Fruit fly (Drosophila melanogaster) S2 (cell line): ENCODE data around the gene TyrR.

Experiments
- CG8478 ChIP-seq: fragments of >200 bp; optimal IDR thresholded peaks from 2 replicates; lab custom pipeline; 2018
- CTCF ChIP-seq, 2 experiments: fragments of >200 bp; optimal IDR thresholded peaks; 2 replicates each; lab custom pipeline; 2018

The TyrR gene

DNA sequence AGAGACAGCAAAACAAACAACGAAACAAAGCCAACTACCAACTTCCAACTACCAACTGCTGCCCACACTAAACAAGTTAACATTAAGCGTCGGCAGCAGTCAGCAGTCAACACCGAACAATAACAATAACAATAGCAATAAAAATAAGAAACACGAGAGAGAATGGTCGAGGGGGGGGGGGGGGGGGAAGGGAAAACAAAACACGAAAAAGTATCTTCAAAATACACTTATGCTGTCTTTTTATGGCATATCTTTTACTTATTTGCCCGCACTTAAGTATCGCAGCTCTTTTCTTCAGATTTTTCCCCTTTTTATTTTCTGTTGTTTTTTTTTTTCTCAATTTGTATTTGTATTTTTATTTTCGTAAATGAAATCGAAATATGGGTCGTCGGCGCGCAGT is 30.3 kb upstream of the TyrR start:
- no peak for TF ChIP-seq CG8478 (lab: Kevin White, UChicago)
- no peak for TF ChIP-seq CTCF (optimal IDR thresholded peaks at IDR 0.05; lab: Kevin White, UChicago)

- TF ChIP-seq CTCF (optimal IDR thresholded peaks at IDR 0.05; lab: Kevin White, UChicago) (no peak), CG8478 (lab: Kevin White, UChicago) (no peak)
These were observed 26.9 kb upstream of the TyrR start for dm6 chr3R:17789937-17790336.

- TF ChIP-seq CG8478 (lab: Kevin White, UChicago) (no peak), CTCF (optimal IDR thresholded peaks at IDR 0.05; lab: Kevin White, UChicago) (no peak)
These were observed 24.8 kb upstream of the TyrR start for dm6 chr3R:17787780-17788179.

DNA sequence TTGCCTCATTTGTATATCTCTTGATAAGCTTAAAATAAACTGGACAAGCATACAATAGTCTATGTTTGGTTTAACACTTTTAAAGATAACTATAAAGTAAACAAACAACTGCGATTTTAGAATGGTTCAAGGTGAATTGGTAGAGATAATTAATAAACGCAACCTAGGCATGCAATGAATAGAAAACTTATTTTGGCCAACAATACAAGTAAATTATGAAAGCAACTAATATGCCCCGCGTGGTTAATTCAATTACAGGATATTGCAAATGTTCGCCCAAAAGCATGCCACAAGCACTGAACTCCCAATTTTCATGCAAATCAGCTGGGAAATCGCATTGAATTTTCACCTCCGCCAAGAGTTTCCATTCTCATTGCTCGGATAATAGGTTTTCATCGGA is 21.2 kb upstream of the TyrR start:
- TF ChIP-seq CTCF (optimal IDR thresholded peaks at IDR 0.05; lab: Kevin White, UChicago) (no peak), CG8478 (lab: Kevin White, UChicago) (no peak)

- TF ChIP-seq CG8478 (lab: Kevin White, UChicago) (no peak), CTCF (optimal IDR thresholded peaks at IDR 0.05; lab: Kevin White, UChicago) (no peak)
These were observed 20.2 kb upstream of the TyrR start for dm6 chr3R:17783144-17783543.

DNA sequence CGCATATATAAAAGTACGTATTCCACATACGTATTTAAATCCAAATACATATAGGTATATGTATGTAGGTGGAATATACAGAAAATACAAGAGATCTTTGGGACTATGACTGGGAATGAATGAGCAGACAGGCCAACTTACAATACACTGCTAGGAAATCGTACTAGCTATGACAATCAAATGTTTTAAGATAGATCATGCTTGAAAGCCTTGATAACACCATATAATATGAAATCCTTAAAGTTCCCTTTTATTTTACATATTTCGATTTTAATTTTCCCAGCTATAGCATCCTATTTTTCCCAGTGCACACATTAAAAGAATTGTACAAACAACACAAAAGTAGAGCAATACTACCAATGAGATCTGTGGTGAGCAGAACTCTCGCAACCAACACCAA is 18.4 kb upstream of the TyrR start:
- no peak for TF ChIP-seq CG8478 (lab: Kevin White, UChicago)
- TF ChIP-seq CTCF (optimal IDR thresholded peaks at IDR 0.05; lab: Kevin White, UChicago) = no peak

dm6 chr3R:17776952-17777407 is 14.0 kb upstream of the TyrR start:
- TF ChIP-seq CTCF (optimal IDR thresholded peaks at IDR 0.05; lab: Kevin White, UChicago) = no peak
- TF ChIP-seq CG8478 (lab: Kevin White, UChicago) = no peak

DNA sequence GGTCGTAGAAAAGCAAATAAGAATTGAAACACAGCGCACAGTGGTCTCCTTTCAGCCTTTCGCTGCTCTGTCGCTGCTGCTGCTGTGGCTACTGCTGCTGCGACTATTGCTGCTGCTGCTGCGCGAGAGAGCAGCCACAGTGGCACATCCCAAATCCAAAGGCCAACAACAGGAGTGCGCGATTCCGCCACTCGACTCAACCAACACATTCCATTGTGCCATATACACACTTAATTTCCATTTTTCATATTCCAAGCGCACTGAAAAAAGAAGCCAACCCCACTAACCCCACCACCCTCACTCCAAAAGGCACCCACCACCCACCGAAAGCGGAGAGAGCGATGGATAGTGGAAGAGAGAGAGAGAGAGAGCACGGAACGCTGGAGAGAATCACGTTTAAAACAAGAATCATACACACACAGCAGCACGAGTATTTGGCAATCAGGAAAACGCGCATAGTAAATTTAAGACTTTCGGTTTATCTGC is 13.2 kb upstream of the TyrR start:
- TF ChIP-seq CTCF (optimal IDR thresholded peaks at IDR 0.05; lab: Kevin White, UChicago) (no peak), CG8478 (lab: Kevin White, UChicago) (no peak)

- no peak for TF ChIP-seq CTCF (optimal IDR thresholded peaks at IDR 0.05; lab: Kevin White, UChicago)
- TF ChIP-seq CG8478 (lab: Kevin White, UChicago) = no peak
These were observed 11.6 kb upstream of the TyrR start for dm6 chr3R:17774538-17774937.

DNA sequence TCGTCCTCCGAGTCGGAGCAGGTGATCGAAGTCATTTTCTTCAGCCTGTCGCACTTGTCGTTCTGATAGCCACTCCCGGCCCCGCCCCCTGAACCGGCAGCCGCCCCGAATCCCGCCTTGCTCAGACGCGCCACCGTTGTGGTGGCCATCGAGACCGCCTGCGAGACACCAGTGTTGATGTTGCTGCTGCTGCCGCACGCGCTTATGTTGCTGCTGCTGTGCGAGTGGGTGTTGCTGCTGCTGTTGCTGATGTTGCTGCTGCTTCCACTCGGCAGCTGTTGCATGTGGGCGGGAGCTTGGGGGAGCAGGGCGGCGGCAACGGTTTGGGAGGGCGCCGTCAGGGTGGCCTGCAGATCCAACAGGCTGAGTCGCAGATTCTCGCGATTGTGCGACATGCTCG is 10.9 kb upstream of the TyrR start:
- TF ChIP-seq CG8478 (lab: Kevin White, UChicago) = no peak
- no peak for TF ChIP-seq CTCF (optimal IDR thresholded peaks at IDR 0.05; lab: Kevin White, UChicago)

DNA sequence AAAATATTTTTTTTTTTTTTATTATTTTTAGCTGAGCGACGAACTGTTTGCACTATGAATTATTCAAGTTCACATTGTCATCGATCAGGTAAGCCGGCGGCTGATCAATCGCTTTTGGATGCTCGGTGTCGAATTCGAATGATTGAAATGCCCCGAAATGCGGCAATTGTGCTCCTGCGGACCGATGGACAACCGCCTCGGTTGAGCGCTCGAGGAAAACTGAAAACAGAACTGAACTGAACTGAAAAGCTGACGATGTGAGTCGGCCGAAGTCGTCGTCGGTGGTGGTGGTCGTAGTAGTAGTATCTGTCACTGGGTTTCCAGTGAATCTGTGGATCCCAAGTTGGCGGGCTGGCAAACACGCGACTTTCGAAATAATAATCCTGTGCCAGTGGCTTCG is 727 bp downstream of the TyrR start:
- no peak for TF ChIP-seq CTCF (optimal IDR thresholded peaks at IDR 0.05; lab: Kevin White, UChicago)

DNA sequence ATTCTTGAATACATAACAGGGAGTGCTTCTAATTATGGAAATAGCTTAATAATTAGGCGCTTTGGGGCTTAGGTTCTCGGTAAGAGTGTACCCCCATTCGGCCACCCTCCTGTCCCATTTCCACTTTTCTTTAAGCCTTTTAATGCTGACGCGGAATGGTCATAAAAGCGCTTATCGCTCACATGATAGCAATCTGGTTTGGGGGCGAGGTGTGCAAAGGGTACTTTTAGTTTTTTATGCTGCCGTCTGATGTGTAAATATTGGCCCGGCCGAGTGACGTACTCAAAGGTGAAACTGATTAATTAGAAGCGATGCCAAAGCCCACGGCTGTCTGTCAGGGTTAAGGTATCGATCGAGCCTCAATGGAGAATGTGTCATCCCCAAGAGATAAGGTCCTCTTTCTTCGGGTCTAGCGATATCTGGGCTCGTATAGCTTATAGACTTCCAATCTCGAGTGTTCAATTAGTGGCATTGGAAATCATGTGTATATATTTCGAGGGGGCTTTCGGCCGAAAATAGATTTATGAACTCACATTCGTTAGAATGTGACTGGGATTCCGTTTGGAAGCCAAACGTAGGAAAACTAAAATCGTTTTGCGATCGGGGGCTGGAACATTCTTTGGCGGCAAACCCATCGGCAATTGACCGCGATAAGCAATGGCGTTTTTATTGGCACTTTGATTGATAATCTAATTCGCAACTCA is 3.1 kb downstream of the TyrR start:
- no peak for TF ChIP-seq CTCF (optimal IDR thresholded peaks at IDR 0.05; lab: Kevin White, UChicago)
- no peak for TF ChIP-seq CG8478 (lab: Kevin White, UChicago)

DNA sequence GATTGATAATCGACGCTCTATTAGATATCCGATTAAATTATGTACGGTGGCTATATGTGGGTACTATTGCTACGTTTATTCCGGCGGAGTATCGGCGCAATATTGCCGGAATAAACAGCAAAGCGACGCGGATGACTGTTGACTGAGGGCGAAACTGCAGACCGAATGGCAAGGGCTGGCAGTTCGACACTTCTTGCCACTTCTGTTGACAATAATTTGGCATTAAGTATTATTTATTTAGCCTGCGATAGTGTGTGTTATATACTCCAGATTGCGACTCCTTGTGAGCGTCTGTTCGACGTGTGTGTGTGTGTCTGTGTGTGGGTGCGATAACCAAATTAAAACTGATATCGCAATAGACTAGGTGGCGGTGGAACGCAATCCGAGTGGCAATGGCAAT is 4.1 kb downstream of the TyrR start:
- TF ChIP-seq CG8478 (lab: Kevin White, UChicago) = no peak
- TF ChIP-seq CTCF (optimal IDR thresholded peaks at IDR 0.05; lab: Kevin White, UChicago) = no peak

- no peak for TF ChIP-seq CG8478 (lab: Kevin White, UChicago)
- TF ChIP-seq CTCF (optimal IDR thresholded peaks at IDR 0.05; lab: Kevin White, UChicago) = peak; percentile 69 to 84
These were observed 20.4 kb downstream of the TyrR start for dm6 chr3R:17742542-17742941.

DNA sequence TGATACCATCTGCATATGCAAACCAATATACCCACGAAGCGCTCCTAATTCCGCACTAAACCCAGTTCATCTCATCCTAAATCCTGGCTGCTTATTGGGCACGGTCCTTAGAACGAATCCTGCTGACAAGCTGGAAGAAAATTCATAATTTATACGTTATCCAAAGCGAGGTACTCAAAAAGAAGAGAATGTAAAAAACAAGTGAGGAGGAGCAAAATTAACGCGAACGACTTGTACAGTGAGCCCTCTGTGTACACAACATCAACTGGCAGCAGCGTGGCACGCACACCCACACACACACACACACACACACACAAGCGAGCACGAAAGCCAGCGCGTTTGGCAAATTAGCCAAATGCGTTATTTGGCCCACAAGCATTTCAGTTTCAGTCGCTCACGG is 26.7 kb downstream of the TyrR start, which contains the start of gene TyrRII:
Gene TyrRII (plus strand): TSS at position 301 of the 400 bp plus-strand sequence.
- TF ChIP-seq CTCF (optimal IDR thresholded peaks at IDR 0.05; lab: Kevin White, UChicago) (no peak), CG8478 (lab: Kevin White, UChicago) (no peak)

DNA sequence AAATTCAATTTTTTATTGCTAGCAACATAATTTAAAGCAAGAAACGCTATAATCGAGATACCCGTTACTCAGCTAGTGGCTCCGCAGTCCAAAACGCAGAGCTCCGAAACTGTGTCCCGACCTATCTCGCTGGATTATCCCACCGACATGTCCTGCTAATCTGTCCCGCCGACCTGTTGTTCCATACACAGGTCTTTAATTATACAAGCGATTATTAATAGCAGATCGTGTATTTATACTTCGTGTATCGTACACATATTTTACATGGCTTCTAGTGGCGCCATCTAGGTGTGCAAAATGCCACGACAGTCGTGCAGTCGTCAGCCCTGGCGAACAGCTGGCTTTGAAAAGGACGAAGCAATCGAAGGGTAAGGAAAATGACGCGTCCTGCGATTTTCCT is 29.7 kb downstream of the TyrR start, which contains the start of gene CG14321:
Gene CG14321 (plus strand): TSS at position 338 of the 400 bp plus-strand sequence.
- TF ChIP-seq CG8478 (lab: Kevin White, UChicago) = no peak
- peak; percentile 97 to 99 for TF ChIP-seq CTCF (optimal IDR thresholded peaks at IDR 0.05; lab: Kevin White, UChicago)
